Fruit fly (Drosophila melanogaster) whole organism, prepupa: ENCODE measurements around the gene obst-B.

ENCODE experiments used
- CG10669 ChIP-seq: fragments of 200-800 bp; sonication (Bioruptor generic); optimal IDR thresholded peaks from 3 replicates; lab custom pipeline; 2018; ENCODE audit warnings: missing biosample characterization, mild to moderate bottlenecking, missing genetic modification characterization, moderate library complexity
- CG16779 ChIP-seq: fragments of 200-800 bp; sonication (Bioruptor generic); optimal IDR thresholded peaks from 3 replicates; lab custom pipeline; 2017; ENCODE audit warnings: missing biosample characterization, mild to moderate bottlenecking, missing genetic modification characterization
- CG7368 ChIP-seq: fragments of 200-800 bp; sonication (Bioruptor generic); optimal IDR thresholded peaks from 3 replicates; lab custom pipeline; 2016; ENCODE audit warnings: missing biosample characterization, missing genetic modification characterization
- Eip78C ChIP-seq: fragments of 200-800 bp; sonication (Bioruptor generic); peaks from one replicate; lab custom pipeline; 2016; ENCODE audit warnings: missing biosample characterization, missing genetic modification characterization
- Gug ChIP-seq: fragments of 200-800 bp; sonication (Bioruptor generic); IDR thresholded peaks from 2 replicates; pipeline ENCODE4 v1.3.6; 2022; ENCODE audit warnings: missing biosample characterization, missing genetic modification characterization
- Hr39 ChIP-seq: fragments of 200-800 bp; sonication (Bioruptor generic); optimal IDR thresholded peaks from 2 replicates; lab custom pipeline; 2016; ENCODE audit warnings: missing biosample characterization, missing genetic modification characterization
- Lpt ChIP-seq: fragments of 200-800 bp; sonication (Bioruptor generic); optimal IDR thresholded peaks from 3 replicates; lab custom pipeline; 2016; ENCODE audit warnings: missing biosample characterization, missing genetic modification characterization
- dac ChIP-seq: fragments of 200-800 bp; sonication (Bioruptor generic); optimal IDR thresholded peaks from 2 replicates; lab custom pipeline; 2017; ENCODE audit warnings: missing biosample characterization, mild to moderate bottlenecking, missing genetic modification characterization
- eg ChIP-seq: fragments of 200-800 bp; sonication (Bioruptor generic); IDR thresholded peaks from 3 replicates; pipeline ENCODE4 v1.3.6; 2022; ENCODE audit warnings: missing biosample characterization, missing genetic modification characterization
- esn ChIP-seq: fragments of 200-800 bp; sonication (Bioruptor generic); optimal IDR thresholded peaks from 2 replicates; lab custom pipeline; 2016; ENCODE audit warnings: missing biosample characterization, mild to moderate bottlenecking, missing genetic modification characterization, moderate library complexity
- lz ChIP-seq: fragments of 200-800 bp; sonication (Bioruptor generic); optimal IDR thresholded peaks from 3 replicates; lab custom pipeline; 2016; ENCODE audit warnings: missing biosample characterization, missing genetic modification characterization

- TF ChIP-seq CG10669 (peak; percentile 32), dac (GFP tag; lab: Kevin White, UChicago) (no peak), lz (GFP tag; lab: Kevin White, UChicago) (peak; percentile 56), Eip78C (GFP tag; lab: Kevin White, UChicago) (peak; percentile 88), Hr39 (GFP tag; lab: Kevin White, UChicago) (peak; percentile 30), CG16779 (no peak), esn (peak; percentile 71), Lpt (no peak), CG7368 (GFP tag; lab: Kevin White, UChicago) (peak; percentile 7), eg (GFP tag; lab: Robert Waterston, UW) (no peak), Gug (GFP tag; lab: Robert Waterston, UW) (no peak)
These were observed 42.5 kb upstream of the obst-B start for dm6 chr2L:9989846-9990506.
